Worm (Caenorhabditis elegans) whole organism, late embryonic: ENCODE measurements around the gene srbc-17.

ENCODE experiments used
- ceh-45 ChIP-seq: fragments of 200-800 bp; sonication (Bioruptor generic); IDR thresholded peaks from 2 replicates; pipeline ENCODE4 v1.3.6; 2022; ENCODE audit warnings: missing genetic modification reagents, missing genetic modification characterization, missing compliant biosample characterization
- hlh-30 ChIP-seq: sonication (generic microtip); optimal IDR thresholded peaks from 2 replicates; lab custom pipeline; 2017; ENCODE audit warnings: antibody characterized with exemption, missing genetic modification characterization, missing compliant biosample characterization; ENCODE audit not compliant: insufficient read depth
- madf-2 ChIP-seq: sonication (generic microtip); optimal IDR thresholded peaks from 2 replicates; lab custom pipeline; 2017; ENCODE audit warnings: missing genetic modification characterization, missing compliant biosample characterization
- nhr-11 ChIP-seq: fragments of 150-350 bp; optimal IDR thresholded peaks from 2 replicates; lab custom pipeline; 2014; ENCODE audit warnings: missing biosample characterization, missing genetic modification characterization
- ref-2 ChIP-seq: sonication (generic microtip); optimal IDR thresholded peaks from 2 replicates; lab custom pipeline; 2016; ENCODE audit warnings: missing genetic modification characterization, missing compliant biosample characterization
- sox-2 ChIP-seq: fragments of 200-800 bp; sonication (Bioruptor generic); IDR thresholded peaks from 2 replicates; pipeline ENCODE4 v1.3.6; 2022; ENCODE audit warnings: missing genetic modification reagents, missing genetic modification characterization, missing compliant biosample characterization
- tbx-7 ChIP-seq: sonication (generic microtip); optimal IDR thresholded peaks from 2 replicates; lab custom pipeline; 2016; ENCODE audit warnings: missing genotype, missing genetic modification characterization, missing compliant biosample characterization

ce11 chrV:2146044-2146443 lies 31.5 kb upstream of the srbc-17 start, which contains the start of gene str-52:
- TF ChIP-seq sox-2 (no peak), hlh-30 (tag; lab: Kevin White, UChicago) (no peak), tbx-7 (tag; lab: Kevin White, UChicago) (no peak), ceh-45 (GFP tag; lab: Robert Waterston, UW) (no peak), madf-2 (no peak), ref-2 (tag; lab: Kevin White, UChicago) (no peak), nhr-11 (no peak)
